Worm (Caenorhabditis elegans) whole organism, L1 larva: Measurements from ENCODE around the gene T04C12.7.
A peak's percentile ranks its signal among the peaks of the same experiment; 100 is the strongest.

Source experiments
- C16A3.4 ChIP-seq: fragments of 150-350 bp; optimal IDR thresholded peaks from 2 replicates; lab custom pipeline; 2014; ENCODE audit warnings: missing biosample characterization, missing genetic modification characterization
- C34B4.2 ChIP-seq: sonication (generic microtip); optimal IDR thresholded peaks from 2 replicates; lab custom pipeline; 2017; ENCODE audit warnings: mild to moderate bottlenecking, missing genetic modification characterization, missing compliant biosample characterization
- F16B12.6 ChIP-seq: fragments of 150-350 bp; optimal IDR thresholded peaks from 2 replicates; lab custom pipeline; 2014; ENCODE audit warnings: missing biosample characterization, missing genetic modification characterization
- Y116A8C.19 ChIP-seq: sonication (generic microtip); optimal IDR thresholded peaks from 2 replicates; lab custom pipeline; 2016; ENCODE audit warnings: missing compliant biosample characterization, missing genetic modification characterization, borderline replicate concordance
- alr-1 ChIP-seq: fragments of 200-800 bp; sonication (Bioruptor generic); optimal IDR thresholded peaks from 2 replicates; lab custom pipeline; 2018; ENCODE audit warnings: borderline replicate concordance, mild to moderate bottlenecking, missing genetic modification characterization, missing compliant biosample characterization
- ama-1 ChIP-seq: fragments of 150-350 bp; optimal IDR thresholded peaks from 2 replicates; lab custom pipeline; 2014
- ceh-63 ChIP-seq: fragments of 200-800 bp; sonication (Bioruptor generic); optimal IDR thresholded peaks from 2 replicates; lab custom pipeline; 2018; ENCODE audit warnings: mild to moderate bottlenecking, missing genetic modification characterization, missing compliant biosample characterization
- ceh-82 ChIP-seq, 3 experiments: fragments of 150-350 bp in 1 of 3; sonication (generic microtip) in 2 of 3; optimal IDR thresholded peaks; 2 replicates each; lab custom pipeline; 2014 to 2017; ENCODE audit warnings: missing biosample characterization in 3 of 3, missing genetic modification characterization in 3 of 3
- ceh-90 ChIP-seq: sonication (generic microtip); optimal IDR thresholded peaks from 2 replicates; lab custom pipeline; 2016; ENCODE audit warnings: missing genetic modification characterization, missing compliant biosample characterization
- dpl-1 ChIP-seq, 3 experiments: fragments of 150-350 bp in 2 of 3; sonication (generic microtip) in 1 of 3; optimal IDR thresholded peaks; 2 replicates each; lab custom pipeline; 2014 to 2017; ENCODE audit warnings: missing biosample characterization in 3 of 3, missing genetic modification characterization in 3 of 3, missing genetic modification reagents in 3 of 3
- efl-1 ChIP-seq, 4 experiments: fragments of 150-350 bp; optimal IDR thresholded peaks in 3 of 4; peaks in 1 of 4; 1 replicate in 1 of 4; 2 replicates in 3 of 4; lab custom pipeline; 2014; ENCODE audit warnings: missing biosample characterization in 2 of 4, missing genetic modification characterization in 2 of 4, missing genetic modification reagents in 2 of 4
- efl-3 ChIP-seq: fragments of 200-800 bp; sonication (Bioruptor generic); optimal IDR thresholded peaks from 2 replicates; lab custom pipeline; 2018; ENCODE audit warnings: mild to moderate bottlenecking, missing genetic modification characterization, missing compliant biosample characterization
- egl-13 ChIP-seq: sonication (generic microtip); optimal IDR thresholded peaks from 2 replicates; lab custom pipeline; 2016; ENCODE audit warnings: missing genotype, missing genetic modification reagents, missing genetic modification characterization, missing compliant biosample characterization
- egl-27 ChIP-seq, 2 experiments: fragments of 150-350 bp in 1 of 2; sonication (generic microtip); optimal IDR thresholded peaks; 3 replicates each; lab custom pipeline; 2017 to 2018; ENCODE audit warnings: missing biosample characterization in 2 of 2, missing genetic modification characterization in 2 of 2, missing genetic modification reagents in 2 of 2
- ets-5 ChIP-seq: fragments of 200-800 bp; sonication (Bioruptor generic); IDR thresholded peaks from 2 replicates; pipeline ENCODE4 v1.3.6; 2022; ENCODE audit warnings: missing genetic modification characterization, missing compliant biosample characterization
- fkh-4 ChIP-seq: sonication (generic microtip); optimal IDR thresholded peaks from 2 replicates; lab custom pipeline; 2016; ENCODE audit warnings: missing compliant biosample characterization, missing genetic modification characterization, borderline replicate concordance
- fkh-8 ChIP-seq: sonication (generic microtip); optimal IDR thresholded peaks from 2 replicates; lab custom pipeline; 2016; ENCODE audit warnings: mild to moderate bottlenecking, missing genetic modification characterization, missing compliant biosample characterization
- fos-1 ChIP-seq: fragments of 150-350 bp; optimal IDR thresholded peaks from 2 replicates; lab custom pipeline; 2014; ENCODE audit warnings: missing biosample characterization, missing genetic modification characterization
- grh-1 ChIP-seq: fragments of 200-800 bp; sonication (Bioruptor generic); IDR thresholded peaks from 2 replicates; pipeline ENCODE4 v1.3.6; 2022; ENCODE audit warnings: missing genetic modification reagents, missing genetic modification characterization, missing compliant biosample characterization
- hlh-4 ChIP-seq: sonication (generic microtip); optimal IDR thresholded peaks from 2 replicates; lab custom pipeline; 2016; ENCODE audit warnings: mild to moderate bottlenecking, missing genetic modification characterization, missing compliant biosample characterization
- hpl-2 ChIP-seq: fragments of 150-350 bp; optimal IDR thresholded peaks from 2 replicates; lab custom pipeline; 2014; ENCODE audit warnings: missing biosample characterization, missing genetic modification reagents, missing genetic modification characterization
- irx-1 ChIP-seq: sonication (generic microtip); optimal IDR thresholded peaks from 2 replicates; lab custom pipeline; 2016; ENCODE audit warnings: missing genetic modification characterization, missing compliant biosample characterization
- isw-1 ChIP-seq: fragments of 200-800 bp; sonication (Bioruptor generic); IDR thresholded peaks from 2 replicates; pipeline ENCODE4 v1.3.6; 2022; ENCODE audit warnings: missing genetic modification characterization, missing compliant biosample characterization
- jun-1 ChIP-seq: fragments of 150-350 bp; optimal IDR thresholded peaks from 2 replicates; lab custom pipeline; 2014; ENCODE audit warnings: missing biosample characterization, missing genetic modification reagents, missing genetic modification characterization
- lin-35 ChIP-seq, 2 experiments: fragments of 150-350 bp; optimal IDR thresholded peaks; 2 replicates each; lab custom pipeline; 2014; ENCODE audit warnings: missing biosample characterization in 2 of 2, missing genetic modification characterization in 2 of 2, missing genetic modification reagents in 2 of 2
- lin-39 ChIP-seq: fragments of 150-350 bp; optimal IDR thresholded peaks from 2 replicates; lab custom pipeline; 2014; ENCODE audit warnings: missing biosample characterization, missing genetic modification reagents, missing genetic modification characterization
- lsy-2 ChIP-seq, 2 experiments: fragments of 150-350 bp; optimal IDR thresholded peaks; 2 replicates each; lab custom pipeline; 2014; ENCODE audit warnings: missing biosample characterization in 2 of 2, missing genetic modification characterization in 2 of 2
- mab-9 ChIP-seq: fragments of 200-800 bp; sonication (Bioruptor generic); IDR thresholded peaks from 2 replicates; pipeline ENCODE4 v1.3.6; 2022; ENCODE audit warnings: missing genetic modification reagents, missing genetic modification characterization, missing compliant biosample characterization
- mdl-1 ChIP-seq, 2 experiments: fragments of 150-350 bp; optimal IDR thresholded peaks; 2 replicates each; lab custom pipeline; 2014 to 2017; ENCODE audit warnings: missing biosample characterization in 2 of 2, missing genetic modification characterization in 2 of 2, inconsistent platforms in 1 of 2
- mep-1 ChIP-seq: fragments of 150-350 bp; optimal IDR thresholded peaks from 2 replicates; lab custom pipeline; 2014; ENCODE audit warnings: missing biosample characterization, missing genetic modification characterization
- nhr-11 ChIP-seq: fragments of 150-350 bp; optimal IDR thresholded peaks from 2 replicates; lab custom pipeline; 2014; ENCODE audit warnings: missing biosample characterization, missing genetic modification characterization
- nhr-20 ChIP-seq: sonication (generic microtip); optimal IDR thresholded peaks from 2 replicates; lab custom pipeline; 2016; ENCODE audit warnings: mild to moderate bottlenecking, missing genetic modification characterization, missing compliant biosample characterization
- nhr-237 ChIP-seq: fragments of 150-350 bp; optimal IDR thresholded peaks from 2 replicates; lab custom pipeline; 2014; ENCODE audit warnings: missing biosample characterization, missing genetic modification characterization
- nhr-28 ChIP-seq: fragments of 150-350 bp; optimal IDR thresholded peaks from 2 replicates; lab custom pipeline; 2014; ENCODE audit warnings: missing biosample characterization, missing genetic modification characterization
- nhr-77 ChIP-seq: fragments of 150-350 bp; optimal IDR thresholded peaks from 2 replicates; lab custom pipeline; 2014; ENCODE audit warnings: missing biosample characterization, missing genetic modification characterization
- nhr-84 ChIP-seq: sonication (generic microtip); optimal IDR thresholded peaks from 2 replicates; lab custom pipeline; 2017; ENCODE audit warnings: missing biosample characterization, missing genetic modification characterization
- nhr-85 ChIP-seq: sonication (generic microtip); peaks from one replicate; lab custom pipeline; 2016; ENCODE audit warnings: missing genetic modification characterization, inconsistent platforms, missing compliant biosample characterization
- nhr-90 ChIP-seq: sonication (generic microtip); optimal IDR thresholded peaks from 2 replicates; lab custom pipeline; 2016; ENCODE audit warnings: mild to moderate bottlenecking, missing genetic modification characterization, missing compliant biosample characterization; ENCODE audit not compliant: poor library complexity
- pag-3 ChIP-seq: sonication (generic microtip); optimal IDR thresholded peaks from 2 replicates; lab custom pipeline; 2017; ENCODE audit warnings: missing genetic modification characterization, mild to moderate bottlenecking, missing compliant biosample characterization, antibody characterized with exemption, borderline replicate concordance; ENCODE audit not compliant: insufficient read depth
- pqm-1 ChIP-seq: sonication (generic microtip); optimal IDR thresholded peaks from 3 replicates; lab custom pipeline; 2017; ENCODE audit warnings: missing biosample characterization, missing genetic modification characterization
- rnt-1 ChIP-seq: sonication (generic microtip); optimal IDR thresholded peaks from 2 replicates; lab custom pipeline; 2016; ENCODE audit warnings: mild to moderate bottlenecking, missing genetic modification characterization, moderate library complexity, missing compliant biosample characterization
- snpc-4 ChIP-seq: fragments of 150-350 bp; optimal IDR thresholded peaks from 2 replicates; lab custom pipeline; 2014; ENCODE audit warnings: missing biosample characterization, missing genetic modification characterization
- snu-23 ChIP-seq: sonication (generic microtip); optimal IDR thresholded peaks from 2 replicates; lab custom pipeline; 2016; ENCODE audit warnings: missing genetic modification characterization, missing compliant biosample characterization
- sptf-1 ChIP-seq: fragments of 150-350 bp; optimal IDR thresholded peaks from 2 replicates; lab custom pipeline; 2014; ENCODE audit warnings: missing biosample characterization, missing genetic modification characterization
- sup-37 ChIP-seq: fragments of 200-800 bp; sonication (Bioruptor generic); optimal IDR thresholded peaks from 2 replicates; lab custom pipeline; 2018; ENCODE audit warnings: mild to moderate bottlenecking, missing genetic modification characterization, missing compliant biosample characterization
- swsn-7 ChIP-seq: sonication (generic microtip); optimal IDR thresholded peaks from 2 replicates; lab custom pipeline; 2016; ENCODE audit warnings: missing genetic modification characterization, missing compliant biosample characterization
- unc-62 ChIP-seq: fragments of 150-350 bp; optimal IDR thresholded peaks from 2 replicates; lab custom pipeline; 2014; ENCODE audit warnings: missing biosample characterization, missing genetic modification reagents, missing genetic modification characterization
- unc-86 ChIP-seq: sonication (generic microtip); optimal IDR thresholded peaks from 2 replicates; lab custom pipeline; 2016; ENCODE audit warnings: missing genetic modification characterization, missing compliant biosample characterization
- unc-98 ChIP-seq: fragments of 200-800 bp; sonication (Bioruptor generic); IDR thresholded peaks from 2 replicates; pipeline ENCODE4 v1.3.6; 2022; ENCODE audit warnings: missing genetic modification characterization, missing compliant biosample characterization
- xbp-1 ChIP-seq: sonication (generic microtip); optimal IDR thresholded peaks from 2 replicates; lab custom pipeline; 2016; ENCODE audit warnings: missing genetic modification characterization, missing compliant biosample characterization
- zag-1 ChIP-seq: fragments of 150-350 bp; optimal IDR thresholded peaks from 2 replicates; lab custom pipeline; 2014; ENCODE audit warnings: missing biosample characterization, missing genetic modification characterization
- ztf-11 ChIP-seq, 2 experiments: sonication (generic microtip); optimal IDR thresholded peaks; 2 replicates each; lab custom pipeline; 2016 to 2017; ENCODE audit warnings: missing genetic modification characterization in 2 of 2, missing biosample characterization in 1 of 2, missing compliant biosample characterization in 1 of 2

The T04C12.7 gene

ce11 chrV:11039379-11039954, 14.5 kb upstream of the T04C12.7 start, which contains the start of gene pak-2 (continued):
- TF ChIP-seq mab-9 (peak; percentile 53; the same call in 1 of the 2 replicates), nhr-11 (tag; lab: Kevin White, UChicago) (no peak), snpc-4 (tag; lab: Kevin White, UChicago) (peak; percentile 37), unc-98 (GFP tag; lab: Robert Waterston, UW) (peak; percentile 76; the same call in 1 of the 2 replicates), ceh-82 (tag; optimal IDR thresholded peaks at IDR 0.05; lab: Kevin White, UChicago) (peak; percentile 32 to 64 (median 59)), hpl-2 (GFP tag; lab: Kevin White, UChicago) (peak; percentile 63), grh-1 (GFP tag; lab: Robert Waterston, UW) (peak; percentile 31; the same call in 1 of the 2 replicates), egl-27 (tag; optimal IDR thresholded peaks at IDR 0.05; lab: Kevin White, UChicago) (no peak), xbp-1 (tag; lab: Kevin White, UChicago) (peak; percentile 83), C34B4.2 (tag; lab: Kevin White, UChicago) (no peak), pqm-1 (tag; lab: Kevin White, UChicago) (no peak), fkh-8 (peak; percentile 85), snu-23 (GFP tag; lab: Kevin White, UChicago) (peak; percentile 91), nhr-85 (tag; lab: Kevin White, UChicago) (peak; percentile 94), zag-1 (tag; lab: Kevin White, UChicago) (peak; percentile 31), nhr-20 (tag; lab: Kevin White, UChicago) (peak; percentile 90), irx-1 (peak; percentile 62), nhr-28 (tag; lab: Kevin White, UChicago) (no peak), ceh-63 (GFP tag; lab: Kevin White, UChicago) (peak; percentile 87), F16B12.6 (tag; lab: Kevin White, UChicago) (no peak), nhr-77 (tag; lab: Kevin White, UChicago) (peak; percentile 90), hlh-4 (peak; percentile 39), swsn-7 (peak; percentile 80), dpl-1 (GFP tag; optimal IDR thresholded peaks at IDR 0.05; lab: Kevin White, UChicago) (peak; percentile 61 to 77 (median 68)), fos-1 (tag; lab: Kevin White, UChicago) (peak; percentile 60), lsy-2 (tag; optimal IDR thresholded peaks at IDR 0.05; lab: Kevin White, UChicago) (peak; percentile 73 to 91), Y116A8C.19 (tag; lab: Kevin White, UChicago) (no peak), isw-1 (peak; percentile 87), mdl-1 (tag; optimal IDR thresholded peaks at IDR 0.05; lab: Kevin White, UChicago) (peak in 1 of 2 experiments; percentile 18), fkh-4 (tag; lab: Kevin White, UChicago) (peak; percentile 85), unc-86 (tag; lab: Kevin White, UChicago) (peak; percentile 73), pag-3 (tag; lab: Kevin White, UChicago) (no peak), nhr-90 (tag; lab: Kevin White, UChicago) (peak; percentile 85), nhr-237 (peak; percentile 59), ama-1 (lab: Kevin White, UChicago) (no peak), lin-39 (tag; lab: Kevin White, UChicago) (peak; percentile 37), unc-62 (GFP tag; lab: Kevin White, UChicago) (no peak), jun-1 (tag; lab: Kevin White, UChicago) (no peak), efl-3 (GFP tag; lab: Kevin White, UChicago) (no peak), ets-5 (GFP tag; lab: Robert Waterston, UW) (no peak), egl-13 (tag; lab: Kevin White, UChicago) (peak; percentile 71), rnt-1 (peak; percentile 88), nhr-84 (tag; lab: Kevin White, UChicago) (no peak), sptf-1 (tag; lab: Kevin White, UChicago) (no peak), alr-1 (tag; lab: Kevin White, UChicago) (no peak), efl-1 (optimal IDR thresholded peaks at IDR 0.05; lab: Kevin White, UChicago) (peak; percentile 78 to 84), efl-1 (GFP tag; optimal IDR thresholded peaks at IDR 0.05 in 1 of 2; lab: Kevin White, UChicago) (peak; percentile 69 to 96), lin-35 (GFP tag; optimal IDR thresholded peaks at IDR 0.05; lab: Kevin White, UChicago) (peak; percentile 74 to 89), sup-37 (GFP tag; lab: Kevin White, UChicago) (no peak), ceh-90 (peak; percentile 64), mep-1 (peak; percentile 71), ztf-11 (tag; optimal IDR thresholded peaks at IDR 0.05; lab: Kevin White, UChicago) (peak in 1 of 2 experiments; percentile 88), C16A3.4 (peak; percentile 96)
